Fruit fly (Drosophila melanogaster) whole organism: Measurements from ENCODE around the gene CG32263.

Experiments used
- EcR ChIP-seq, 2 experiments: fragments of >200 bp; optimal IDR thresholded peaks; 2 replicates each; lab custom pipeline; 2017; ENCODE audit warnings: missing biosample characterization in 2 of 2, missing genetic modification characterization in 2 of 2, missing genetic modification reagents in 2 of 2
- pan ChIP-seq: fragments of >200 bp; optimal IDR thresholded peaks from 2 replicates; lab custom pipeline; 2017
- usp ChIP-seq: fragments of >200 bp; optimal IDR thresholded peaks from 2 replicates; lab custom pipeline; 2017; ENCODE audit warnings: missing biosample characterization, missing genetic modification characterization, mixed read lengths

DNA sequence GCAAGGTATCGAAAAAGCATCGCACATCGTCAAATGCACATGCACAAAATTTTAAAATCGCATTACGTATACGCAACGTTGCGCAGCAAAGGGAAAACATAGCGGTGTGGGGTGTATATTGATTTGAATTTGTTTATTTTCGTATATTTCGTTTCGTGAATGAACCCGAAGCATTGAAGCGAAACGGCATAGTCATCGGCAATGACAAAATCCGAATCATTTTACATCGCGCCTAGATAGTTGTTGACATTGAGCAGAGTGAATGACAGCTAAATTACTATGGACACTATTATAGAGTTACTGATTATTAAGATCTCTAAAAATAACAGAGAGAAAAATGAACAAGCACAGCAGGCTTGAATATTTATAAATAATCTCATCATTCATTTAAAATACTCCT, 37.6 kb downstream of the CG32263 start:
- TF ChIP-seq usp (GFP tag; lab: Kevin White, UChicago): no peak
- TF ChIP-seq pan: no peak
- TF ChIP-seq EcR (GFP tag; optimal IDR thresholded peaks at IDR 0.05; lab: Kevin White, UChicago): no peak
